Fruit fly (Drosophila melanogaster) whole organism, prepupa: ENCODE measurements around the gene mRpL3.

Experiments
- CG10631 ChIP-seq: fragments of 200-800 bp; sonication (Bioruptor generic); optimal IDR thresholded peaks from 2 replicates; lab custom pipeline; 2016; ENCODE audit warnings: missing biosample characterization, missing genetic modification characterization
- CG11762 ChIP-seq: fragments of 200-800 bp; sonication (Bioruptor generic); optimal IDR thresholded peaks from 3 replicates; lab custom pipeline; 2016; ENCODE audit warnings: missing biosample characterization, missing genetic modification characterization; ENCODE audit not compliant: insufficient read depth
- CG11902 ChIP-seq: fragments of 200-800 bp; sonication (Bioruptor generic); optimal IDR thresholded peaks from 3 replicates; lab custom pipeline; 2016; ENCODE audit warnings: missing biosample characterization, missing genetic modification characterization
- CG15336 ChIP-seq: fragments of 200-800 bp; sonication (Bioruptor generic); IDR thresholded peaks from 2 replicates; pipeline ENCODE4 v1.3.6; 2022; ENCODE audit warnings: missing biosample characterization, missing genetic modification characterization
- CG1621 ChIP-seq: fragments of 200-800 bp; sonication (Bioruptor generic); optimal IDR thresholded peaks from 3 replicates; lab custom pipeline; 2018; ENCODE audit warnings: missing biosample characterization, mild to moderate bottlenecking, missing genetic modification characterization
- CG3032 ChIP-seq: fragments of 200-800 bp; optimal IDR thresholded peaks from 2 replicates; lab custom pipeline; 2019; ENCODE audit warnings: missing biosample characterization, mild to moderate bottlenecking, missing genetic modification characterization, moderate library complexity
- CG31627 ChIP-seq: fragments of 200-800 bp; sonication (Bioruptor generic); optimal IDR thresholded peaks from 3 replicates; lab custom pipeline; 2016; ENCODE audit warnings: missing biosample characterization, missing genetic modification characterization
- CG32006 ChIP-seq: fragments of 200-800 bp; sonication (Bioruptor generic); optimal IDR thresholded peaks from 3 replicates; lab custom pipeline; 2017; ENCODE audit warnings: missing biosample characterization, mild to moderate bottlenecking, missing genetic modification characterization
- CG34406 ChIP-seq: fragments of 200-800 bp; sonication (Bioruptor generic); optimal IDR thresholded peaks from 3 replicates; lab custom pipeline; 2016; ENCODE audit warnings: missing biosample characterization, missing genetic modification characterization
- CG3919 ChIP-seq: fragments of 200-800 bp; sonication (Bioruptor generic); optimal IDR thresholded peaks from 3 replicates; lab custom pipeline; 2016; ENCODE audit warnings: missing biosample characterization, missing genetic modification characterization
- CG6792 ChIP-seq: fragments of 200-800 bp; sonication (Bioruptor generic); optimal IDR thresholded peaks from 3 replicates; lab custom pipeline; 2016; ENCODE audit warnings: missing biosample characterization, missing genetic modification characterization
- CG6854 ChIP-seq: fragments of 200-800 bp; sonication (Bioruptor generic); optimal IDR thresholded peaks from 2 replicates; lab custom pipeline; 2017; ENCODE audit warnings: missing biosample characterization, mild to moderate bottlenecking, missing genetic modification characterization
- CG8119 ChIP-seq: fragments of 200-800 bp; sonication (Bioruptor generic); IDR thresholded peaks from 3 replicates; pipeline ENCODE4 v1.3.6; 2022; ENCODE audit warnings: missing biosample characterization, missing genetic modification characterization
- CG8319 ChIP-seq: fragments of 200-800 bp; sonication (Bioruptor generic); optimal IDR thresholded peaks from 3 replicates; lab custom pipeline; 2016; ENCODE audit warnings: missing biosample characterization, missing genetic modification characterization
- CG8632 ChIP-seq: fragments of 200-800 bp; sonication (Bioruptor generic); optimal IDR thresholded peaks from 3 replicates; lab custom pipeline; 2016; ENCODE audit warnings: missing biosample characterization, missing genetic modification characterization
- Eip75B ChIP-seq: fragments of 200-800 bp; sonication (Bioruptor generic); optimal IDR thresholded peaks from 3 replicates; lab custom pipeline; 2016; ENCODE audit warnings: missing biosample characterization, missing genetic modification characterization
- Eip78C ChIP-seq: fragments of 200-800 bp; sonication (Bioruptor generic); peaks from one replicate; lab custom pipeline; 2016; ENCODE audit warnings: missing biosample characterization, missing genetic modification characterization
- Ets21C ChIP-seq: fragments of 200-800 bp; sonication (Bioruptor generic); optimal IDR thresholded peaks from 3 replicates; lab custom pipeline; 2016; ENCODE audit warnings: missing biosample characterization, missing genetic modification characterization
- Ets96B ChIP-seq: fragments of 200-800 bp; optimal IDR thresholded peaks from 2 replicates; lab custom pipeline; 2019; ENCODE audit warnings: missing biosample characterization, mild to moderate bottlenecking, missing genetic modification characterization, moderate library complexity
- Gug ChIP-seq: fragments of 200-800 bp; sonication (Bioruptor generic); IDR thresholded peaks from 2 replicates; pipeline ENCODE4 v1.3.6; 2022; ENCODE audit warnings: missing biosample characterization, missing genetic modification characterization
- Hr4 ChIP-seq: fragments of 200-800 bp; sonication (Bioruptor generic); optimal IDR thresholded peaks from 3 replicates; lab custom pipeline; 2016; ENCODE audit warnings: missing biosample characterization, missing genetic modification characterization
- Lpt ChIP-seq: fragments of 200-800 bp; sonication (Bioruptor generic); optimal IDR thresholded peaks from 3 replicates; lab custom pipeline; 2016; ENCODE audit warnings: missing biosample characterization, missing genetic modification characterization
- Met ChIP-seq: fragments of 200-800 bp; sonication (Bioruptor generic); optimal IDR thresholded peaks from 3 replicates; lab custom pipeline; 2016; ENCODE audit warnings: missing biosample characterization, missing genetic modification characterization
- Smox ChIP-seq: fragments of 200-800 bp; sonication (Bioruptor generic); optimal IDR thresholded peaks from 3 replicates; lab custom pipeline; 2016; ENCODE audit warnings: missing biosample characterization, missing genetic modification characterization
- Sox102F ChIP-seq: fragments of 200-800 bp; sonication (Bioruptor generic); optimal IDR thresholded peaks from 2 replicates; lab custom pipeline; 2016; ENCODE audit warnings: missing biosample characterization, mild to moderate bottlenecking, missing genetic modification characterization
- Sox14 ChIP-seq: fragments of 200-800 bp; sonication (Bioruptor generic); optimal IDR thresholded peaks from 3 replicates; lab custom pipeline; 2016; ENCODE audit warnings: missing biosample characterization, missing genetic modification characterization
- Sox15 ChIP-seq: fragments of 200-800 bp; sonication (Bioruptor generic); optimal IDR thresholded peaks from 3 replicates; lab custom pipeline; 2016; ENCODE audit warnings: missing biosample characterization, missing genetic modification characterization
- acj6 ChIP-seq: fragments of 200-800 bp; sonication (Bioruptor generic); optimal IDR thresholded peaks from 3 replicates; lab custom pipeline; 2016; ENCODE audit warnings: missing biosample characterization, missing genetic modification characterization
- cyc ChIP-seq: fragments of 200-800 bp; sonication (Bioruptor generic); optimal IDR thresholded peaks from 3 replicates; lab custom pipeline; 2016; ENCODE audit warnings: missing biosample characterization, missing genetic modification characterization
- dac ChIP-seq: fragments of 200-800 bp; sonication (Bioruptor generic); optimal IDR thresholded peaks from 2 replicates; lab custom pipeline; 2017; ENCODE audit warnings: missing biosample characterization, mild to moderate bottlenecking, missing genetic modification characterization
- dsx ChIP-seq: fragments of 200-800 bp; optimal IDR thresholded peaks from 3 replicates; lab custom pipeline; 2019; ENCODE audit warnings: missing biosample characterization, mild to moderate bottlenecking, missing genetic modification characterization, moderate library complexity; ENCODE audit not compliant: poor library complexity, severe bottlenecking
- eg ChIP-seq: fragments of 200-800 bp; sonication (Bioruptor generic); IDR thresholded peaks from 3 replicates; pipeline ENCODE4 v1.3.6; 2022; ENCODE audit warnings: missing biosample characterization, missing genetic modification characterization
- esn ChIP-seq: fragments of 200-800 bp; sonication (Bioruptor generic); optimal IDR thresholded peaks from 2 replicates; lab custom pipeline; 2016; ENCODE audit warnings: missing biosample characterization, mild to moderate bottlenecking, missing genetic modification characterization, moderate library complexity
- fkh ChIP-seq: fragments of 200-800 bp; sonication (Bioruptor generic); optimal IDR thresholded peaks from 3 replicates; lab custom pipeline; 2017; ENCODE audit warnings: missing biosample characterization, mild to moderate bottlenecking, missing genetic modification characterization, moderate library complexity
- lz ChIP-seq: fragments of 200-800 bp; sonication (Bioruptor generic); optimal IDR thresholded peaks from 3 replicates; lab custom pipeline; 2016; ENCODE audit warnings: missing biosample characterization, missing genetic modification characterization
- pdm3 ChIP-seq: fragments of 200-800 bp; sonication (Bioruptor generic); optimal IDR thresholded peaks from 3 replicates; lab custom pipeline; 2016; ENCODE audit warnings: missing biosample characterization, missing genetic modification characterization
- salr ChIP-seq, 2 experiments: fragments of 200-800 bp; sonication (Bioruptor generic); optimal IDR thresholded peaks; 3 replicates each; lab custom pipeline; 2016 to 2018; ENCODE audit warnings: missing biosample characterization in 2 of 2, missing genetic modification characterization in 2 of 2, mild to moderate bottlenecking in 1 of 2
- spab ChIP-seq: fragments of 200-800 bp; sonication (Bioruptor generic); optimal IDR thresholded peaks from 2 replicates; lab custom pipeline; 2017; ENCODE audit warnings: missing biosample characterization, mild to moderate bottlenecking, missing genetic modification characterization, missing genetic modification reagents
- ss ChIP-seq, 2 experiments: fragments of 200-800 bp; sonication (Bioruptor generic); optimal IDR thresholded peaks; 2 replicates in 1 of 2; 3 replicates in 1 of 2; lab custom pipeline; 2017 to 2018; ENCODE audit warnings: mild to moderate bottlenecking in 2 of 2, missing biosample characterization in 2 of 2, missing genetic modification characterization in 2 of 2, moderate library complexity in 1 of 2
- svp ChIP-seq: fragments of 200-800 bp; sonication (Bioruptor generic); peaks from one replicate; lab custom pipeline; 2016; ENCODE audit warnings: missing biosample characterization, missing genetic modification characterization
- vri ChIP-seq: fragments of 200-800 bp; sonication (Bioruptor generic); optimal IDR thresholded peaks from 3 replicates; lab custom pipeline; 2016; ENCODE audit warnings: missing biosample characterization, mild to moderate bottlenecking, missing genetic modification characterization

Gene mRpL3

DNA sequence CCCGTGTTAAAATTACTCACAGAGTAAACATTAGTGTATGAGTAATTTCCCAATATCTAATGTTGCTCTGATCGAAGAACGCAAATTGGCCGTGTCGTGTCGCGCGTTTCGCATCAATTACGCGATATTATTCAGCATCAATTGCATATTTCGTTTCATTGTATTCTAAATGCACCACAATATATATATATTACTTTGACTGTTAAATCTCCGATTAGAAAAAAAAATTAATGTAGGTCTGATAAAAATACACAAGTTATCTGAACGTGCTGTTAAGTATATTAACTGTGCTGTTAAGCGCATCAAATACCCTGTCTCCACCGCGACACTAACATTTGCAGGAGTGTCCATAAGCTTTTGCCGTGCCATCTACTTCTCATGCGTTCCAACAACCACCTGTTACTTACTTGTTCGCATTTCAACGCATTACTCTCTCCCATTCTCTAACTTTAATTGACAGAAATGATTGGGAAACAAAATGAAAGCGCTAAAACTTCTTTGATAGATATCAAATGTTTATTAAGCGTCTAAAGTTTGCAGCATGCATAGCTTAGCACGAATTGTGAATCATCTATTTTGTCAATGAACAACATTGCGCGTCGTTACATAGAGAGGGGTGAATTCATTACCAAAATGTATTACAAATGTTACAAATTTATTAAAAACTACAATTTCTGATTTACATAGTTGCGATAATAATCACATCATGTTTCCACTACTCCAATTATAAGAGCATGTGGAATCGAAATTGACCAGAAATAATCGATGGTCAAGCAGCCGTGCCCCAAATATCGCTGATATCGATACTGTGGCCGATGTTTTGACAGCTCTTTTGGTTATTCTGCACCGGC is at the start of gene mRpL3, which contains the start of gene Graf:
Gene mRpL3, plus strand, starts transcription at position 802 of the 851 bp plus-strand sequence.
Gene Graf, minus strand, starts transcription at position 287 of the 851 bp plus-strand sequence.
- TF ChIP-seq cyc (GFP tag; lab: Kevin White, UChicago), result peak; percentile 21
- TF ChIP-seq Eip78C (GFP tag; lab: Kevin White, UChicago), result peak; percentile 53
- TF ChIP-seq CG8119, result no peak
- TF ChIP-seq fkh, result peak; percentile 36
- peak; percentile 3 for TF ChIP-seq lz (GFP tag; lab: Kevin White, UChicago)

DNA sequence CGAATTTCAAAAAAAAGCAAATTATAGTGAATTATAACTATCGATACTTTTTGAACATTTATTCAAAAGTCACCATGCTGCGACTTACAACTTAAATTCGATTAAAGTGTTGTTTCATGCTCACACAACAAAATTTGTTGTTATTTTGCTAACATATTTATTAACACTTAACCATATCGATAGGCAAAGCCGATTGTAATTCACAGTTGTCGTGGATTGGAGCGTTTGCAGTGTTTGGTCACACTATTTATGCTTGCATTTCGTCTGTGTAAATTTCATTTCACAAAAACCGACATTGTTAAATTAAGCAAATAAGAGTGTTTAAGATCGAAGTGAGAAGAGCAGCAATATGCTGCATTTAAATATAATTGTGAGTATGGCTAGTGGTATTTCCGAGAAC is 48.6 kb upstream of the mRpL3 start, which contains the start of gene HUWE1:
Gene HUWE1, plus strand, starts transcription at position 220 of the 400 bp plus-strand sequence.
- TF ChIP-seq dac, result no peak
- TF ChIP-seq esn (GFP tag; lab: Kevin White, UChicago), result peak; percentile 10
- no peak for TF ChIP-seq Ets96B (tag; lab: Kevin White, UChicago)
- TF ChIP-seq CG8119, result no peak
- no peak for TF ChIP-seq salr (GFP tag; optimal IDR thresholded peaks at IDR 0.05; lab: Kevin White, UChicago)
- TF ChIP-seq pdm3 (GFP tag; lab: Kevin White, UChicago), result no peak
- TF ChIP-seq dsx (GFP tag; lab: Kevin White, UChicago), result peak; percentile 25
- TF ChIP-seq ss (GFP tag; optimal IDR thresholded peaks at IDR 0.05; lab: Kevin White, UChicago), result no peak
- no peak for TF ChIP-seq fkh
- TF ChIP-seq CG1621, result no peak
- TF ChIP-seq Hr4 (GFP tag; lab: Kevin White, UChicago), result no peak
- no peak for TF ChIP-seq Gug (GFP tag; lab: Robert Waterston, UW)
- TF ChIP-seq Met, result no peak
- no peak for TF ChIP-seq svp (GFP tag; lab: Kevin White, UChicago)
- TF ChIP-seq Sox15 (GFP tag; lab: Kevin White, UChicago), result no peak
- TF ChIP-seq CG8319, result no peak
- TF ChIP-seq lz (GFP tag; lab: Kevin White, UChicago), result no peak
- TF ChIP-seq Ets21C (GFP tag; lab: Kevin White, UChicago), result no peak
- no peak for TF ChIP-seq Sox102F (GFP tag; lab: Kevin White, UChicago)
- no peak for TF ChIP-seq eg
- no peak for TF ChIP-seq spab (GFP tag; lab: Kevin White, UChicago)
- peak; percentile 17 for TF ChIP-seq Sox14 (GFP tag; lab: Kevin White, UChicago)
- no peak for TF ChIP-seq CG31627 (GFP tag; lab: Kevin White, UChicago)
- TF ChIP-seq CG3032 (tag; lab: Kevin White, UChicago), result no peak
- no peak for TF ChIP-seq CG6792
- TF ChIP-seq Eip75B (GFP tag; lab: Kevin White, UChicago), result no peak
- TF ChIP-seq CG11902, result no peak
- TF ChIP-seq Eip78C (GFP tag; lab: Kevin White, UChicago), result no peak
- TF ChIP-seq Smox (GFP tag; lab: Kevin White, UChicago), result no peak
- TF ChIP-seq Lpt, result no peak
- TF ChIP-seq CG10631 (GFP tag; lab: Kevin White, UChicago), result no peak
- no peak for TF ChIP-seq CG11762 (GFP tag; lab: Kevin White, UChicago)
- TF ChIP-seq CG3919 (GFP tag; lab: Kevin White, UChicago), result no peak
- no peak for TF ChIP-seq CG8632 (GFP tag; lab: Kevin White, UChicago)
- 0 out of 2 replicates have a peak, but pooled peaks have one; percentile 14 for TF ChIP-seq CG15336 (GFP tag; lab: Robert Waterston, UW)
- TF ChIP-seq CG32006 (GFP tag; lab: Kevin White, UChicago), result no peak
- no peak for TF ChIP-seq vri (GFP tag; lab: Kevin White, UChicago)
- no peak for TF ChIP-seq acj6 (GFP tag; lab: Kevin White, UChicago)
- no peak for TF ChIP-seq CG34406 (GFP tag; lab: Kevin White, UChicago)
- peak; percentile 47 for TF ChIP-seq CG6854
